Worm (Caenorhabditis elegans): ENCODE measurements around the gene C02B8.3.
A peak's percentile ranks its signal among the peaks of the same experiment; 100 is the strongest.

The C02B8.3 gene

ce11 chrX:8156502-8156901, 17.3 kb downstream of the C02B8.3 start (continued):
- TF ChIP-seq sma-9 (GFP tag; optimal IDR thresholded peaks at IDR 0.05), result peak; percentile 45
- TF ChIP-seq sma-9 (tag; optimal IDR thresholded peaks at IDR 0.05), result no peak
- no peak for TF ChIP-seq ZK546.5 (tag; optimal IDR thresholded peaks at IDR 0.05)
- TF ChIP-seq nhr-11 (tag; optimal IDR thresholded peaks at IDR 0.05), result no peak
- no peak for TF ChIP-seq ztf-4 (tag; optimal IDR thresholded peaks at IDR 0.05)
- no peak for TF ChIP-seq C34F6.9 (tag; optimal IDR thresholded peaks at IDR 0.05)

ce11 chrX:8157132-8157531, 17.9 kb downstream of the C02B8.3 start:
- TF ChIP-seq lsy-2 (tag; optimal IDR thresholded peaks at IDR 0.05) (peak in 1 of 2 experiments; percentile 50), R02D3.7 (tag; optimal IDR thresholded peaks at IDR 0.05) (no peak), ceh-16 (tag; optimal IDR thresholded peaks at IDR 0.05) (no peak), ceh-82 (tag; optimal IDR thresholded peaks at IDR 0.05) (no peak), unc-55 (GFP tag; optimal IDR thresholded peaks at IDR 0.05) (peak; percentile 52), sma-9 (GFP tag; optimal IDR thresholded peaks at IDR 0.05) (peak; percentile 13), sma-9 (tag; optimal IDR thresholded peaks at IDR 0.05) (no peak), mdl-1 (tag; optimal IDR thresholded peaks at IDR 0.05) (no peak), skn-1 (tag; optimal IDR thresholded peaks at IDR 0.05) (no peak), egl-27 (tag; optimal IDR thresholded peaks at IDR 0.05) (no peak), fos-1 (tag; optimal IDR thresholded peaks at IDR 0.05) (no peak), elt-3 (tag; optimal IDR thresholded peaks at IDR 0.05) (no peak), mab-5 (tag; optimal IDR thresholded peaks at IDR 0.05) (no peak), alr-1 (tag; optimal IDR thresholded peaks at IDR 0.05) (no peak), aly-2 (tag; optimal IDR thresholded peaks at IDR 0.05) (no peak), ztf-4 (tag; optimal IDR thresholded peaks at IDR 0.05) (no peak), Y55F3AM.14 (GFP tag; optimal IDR thresholded peaks at IDR 0.05) (no peak), lin-11 (tag; optimal IDR thresholded peaks at IDR 0.05) (no peak), nhr-129 (tag; optimal IDR thresholded peaks at IDR 0.05) (peak; percentile 70), snpc-4 (tag; optimal IDR thresholded peaks at IDR 0.05) (no peak), unc-39 (tag; optimal IDR thresholded peaks at IDR 0.05) (no peak), sem-4 (tag; optimal IDR thresholded peaks at IDR 0.05) (no peak), F13H6.1 (tag; optimal IDR thresholded peaks at IDR 0.05) (no peak), nhr-23 (tag; optimal IDR thresholded peaks at IDR 0.05) (no peak), unc-62 (GFP tag; optimal IDR thresholded peaks at IDR 0.05) (no peak), nhr-21 (tag; optimal IDR thresholded peaks at IDR 0.05) (no peak), lin-39 (tag; optimal IDR thresholded peaks at IDR 0.05) (no peak), ama-1 (optimal IDR thresholded peaks at IDR 0.05) (no peak), ZK546.5 (tag; optimal IDR thresholded peaks at IDR 0.05) (no peak), gmeb-1 (tag; optimal IDR thresholded peaks at IDR 0.05) (no peak), sma-3 (GFP tag; optimal IDR thresholded peaks at IDR 0.05) (no peak), lin-13 (GFP tag; optimal IDR thresholded peaks at IDR 0.05) (peak; percentile 3), nhr-237 (tag; optimal IDR thresholded peaks at IDR 0.05) (no peak), crh-2 (tag; optimal IDR thresholded peaks at IDR 0.05) (peak; percentile 24), ztf-11 (tag; optimal IDR thresholded peaks at IDR 0.05) (no peak), elt-1 (tag; optimal IDR thresholded peaks at IDR 0.05) (no peak), ztf-1 (GFP tag; conservative IDR thresholded peaks at IDR 0.05) (no peak), nhr-11 (tag; optimal IDR thresholded peaks at IDR 0.05) (no peak), C34F6.9 (tag; optimal IDR thresholded peaks at IDR 0.05) (peak; percentile 39), nhr-6 (tag; optimal IDR thresholded peaks at IDR 0.05) (no peak), nhr-12 (tag; optimal IDR thresholded peaks at IDR 0.05) (no peak), nhr-25 (tag; optimal IDR thresholded peaks at IDR 0.05) (no peak), nhr-77 (tag; optimal IDR thresholded peaks at IDR 0.05) (no peak)
